Fruit fly (Drosophila melanogaster): ENCODE results near the gene CCT2.

CCT2 gene

dm6 chrX:9141219-9141618 lies 51.9 kb downstream of the CCT2 start (continued):
- TF ChIP-seq hth (optimal IDR thresholded peaks at IDR 0.05) (no peak), PHDP (tag; optimal IDR thresholded peaks at IDR 0.05) (peak; percentile 53), p53 (GFP tag; optimal IDR thresholded peaks at IDR 0.05) (no peak), CG17568 (GFP tag; optimal IDR thresholded peaks at IDR 0.05) (no peak), CG11723 (GFP tag; optimal IDR thresholded peaks at IDR 0.05) (peak; percentile 41), C15 (GFP tag; IDR thresholded peaks at IDR 0.05) (0 out of 3 replicates have a peak, but pooled peaks have one; percentile 44), Atf-2 (GFP tag; optimal IDR thresholded peaks at IDR 0.05) (peak; percentile 68), Ptx1 (GFP tag; IDR thresholded peaks at IDR 0.05) (peak; percentile 85), ssp (GFP tag; IDR thresholded peaks at IDR 0.05) (peak; percentile 77), maf-S (GFP tag; optimal IDR thresholded peaks at IDR 0.05) (peak; percentile 37), pzg (GFP tag; optimal IDR thresholded peaks at IDR 0.05) (peak; percentile 10), tin (GFP tag; optimal IDR thresholded peaks at IDR 0.05) (peak; percentile 82), CG11398 (GFP tag; optimal IDR thresholded peaks at IDR 0.05) (peak; percentile 53), Ets97D (GFP tag; optimal IDR thresholded peaks at IDR 0.05) (peak; percentile 31), CG34224 (GFP tag; IDR thresholded peaks at IDR 0.05; ENCODE audit: partially characterized antibody) (no peak), B-H1 (GFP tag; IDR thresholded peaks at IDR 0.05) (peak; percentile 71), cas (GFP tag; IDR thresholded peaks at IDR 0.05) (no peak), CG14014 (GFP tag; IDR thresholded peaks at IDR 0.05) (peak; percentile 79), salm (tag; optimal IDR thresholded peaks at IDR 0.05) (peak; percentile 18), ash1 (GFP tag; optimal IDR thresholded peaks at IDR 0.05) (no peak), CG14441 (GFP tag; IDR thresholded peaks at IDR 0.05) (peak; percentile 86), hkb (optimal IDR thresholded peaks at IDR 0.05) (no peak), hkb (GFP tag; IDR thresholded peaks at IDR 0.05) (peak; percentile 82), Blimp-1 (GFP tag; optimal IDR thresholded peaks at IDR 0.05) (peak; percentile 67), zfh1 (GFP tag; IDR thresholded peaks at IDR 0.05) (peak; percentile 92), CG30403 (GFP tag; optimal IDR thresholded peaks at IDR 0.05) (peak; percentile 57), inv (GFP tag; IDR thresholded peaks at IDR 0.05; ENCODE audit: partially characterized antibody) (no peak), TFAM (GFP tag; optimal IDR thresholded peaks at IDR 0.05) (no peak), Hey (tag; optimal IDR thresholded peaks at IDR 0.05) (peak; percentile 22), CG10431 (GFP tag; optimal IDR thresholded peaks at IDR 0.05) (no peak), B-H2 (GFP tag; optimal IDR thresholded peaks at IDR 0.05) (no peak), CG31224 (GFP tag; IDR thresholded peaks at IDR 0.05) (peak; percentile 62; the same call in 1 of the 2 replicates), vvl (GFP tag; IDR thresholded peaks at IDR 0.05) (peak; percentile 90), Max (GFP tag; optimal IDR thresholded peaks at IDR 0.05) (no peak), wdn (GFP tag; IDR thresholded peaks at IDR 0.05) (peak; percentile 58; the same call in 1 of the 2 replicates), CG9817 (tag; optimal IDR thresholded peaks at IDR 0.05) (peak; percentile 51), chn (GFP tag; optimal IDR thresholded peaks at IDR 0.05) (peak; percentile 78), CG12219 (GFP tag; optimal IDR thresholded peaks at IDR 0.05) (peak; percentile 78), ato (GFP tag; IDR thresholded peaks at IDR 0.05; ENCODE audit: partially characterized antibody) (no peak), HLH4C (GFP tag; IDR thresholded peaks at IDR 0.05; ENCODE audit: partially characterized antibody) (no peak), HmgZ (tag; optimal IDR thresholded peaks at IDR 0.05) (peak; percentile 34), Mes4 (GFP tag; optimal IDR thresholded peaks at IDR 0.05) (peak; percentile 25), pnt (GFP tag; optimal IDR thresholded peaks at IDR 0.05) (peak; percentile 82), Stat92E (GFP tag; optimal IDR thresholded peaks at IDR 0.05) (no peak), CG13775 (GFP tag; optimal IDR thresholded peaks at IDR 0.05) (peak; percentile 40), bab2 (GFP tag; optimal IDR thresholded peaks at IDR 0.05) (peak; percentile 71), trh (GFP tag; optimal IDR thresholded peaks at IDR 0.05) (no peak), schlank (tag; optimal IDR thresholded peaks at IDR 0.05) (peak; percentile 16), klu (GFP tag; IDR thresholded peaks at IDR 0.05) (peak; percentile 45; the same call in 1 of the 2 replicates), CG10543 (GFP tag; optimal IDR thresholded peaks at IDR 0.05) (peak; percentile 60), CrebB (tag; optimal IDR thresholded peaks at IDR 0.05) (peak; percentile 13)
